Worm (Caenorhabditis elegans) whole organism, L4 larva: ENCODE results near the gene cest-35.1.

Source experiments
- D1046.2 ChIP-seq: fragments of 200-800 bp; sonication (Bioruptor generic); IDR thresholded peaks from 2 replicates; pipeline ENCODE4 v1.3.6; 2022; ENCODE audit warnings: missing genetic modification characterization, missing compliant biosample characterization
- F26F4.8 ChIP-seq: fragments of 200-800 bp; sonication (Bioruptor generic); conservative IDR thresholded peaks from 2 replicates; pipeline ENCODE4 v1.3.6; 2022; ENCODE audit warnings: missing genetic modification characterization, missing compliant biosample characterization
- F37D6.2 ChIP-seq: sonication (generic microtip); optimal IDR thresholded peaks from 2 replicates; lab custom pipeline; 2016; ENCODE audit warnings: mild to moderate bottlenecking, missing genetic modification characterization, missing compliant biosample characterization
- F49E8.2 ChIP-seq: sonication (generic microtip); optimal IDR thresholded peaks from 2 replicates; lab custom pipeline; 2016; ENCODE audit warnings: missing compliant biosample characterization, mild to moderate bottlenecking, missing genetic modification characterization, borderline replicate concordance
- T26A8.4 ChIP-seq: fragments of 200-800 bp; sonication (Bioruptor generic); IDR thresholded peaks from 2 replicates; pipeline ENCODE4 v1.3.6; 2022; ENCODE audit warnings: missing genetic modification characterization, missing compliant biosample characterization
- Y5F2A.4 ChIP-seq: fragments of 200-800 bp; sonication (Bioruptor generic); optimal IDR thresholded peaks from 2 replicates; lab custom pipeline; 2018; ENCODE audit warnings: mild to moderate bottlenecking, missing genetic modification characterization, missing compliant biosample characterization
- Y75B8A.6 ChIP-seq: fragments of 200-800 bp; sonication (Bioruptor generic); IDR thresholded peaks from 2 replicates; pipeline ENCODE4 v1.3.6; 2022; ENCODE audit warnings: missing genetic modification reagents, missing genetic modification characterization, missing compliant biosample characterization
- ZK337.2 ChIP-seq: fragments of 200-800 bp; sonication (Bioruptor generic); IDR thresholded peaks from 2 replicates; pipeline ENCODE4 v1.3.6; 2022; ENCODE audit warnings: missing genetic modification reagents, missing genetic modification characterization, missing compliant biosample characterization
- aha-1 ChIP-seq: fragments of 150-350 bp; peaks from one replicate; lab custom pipeline; 2014; ENCODE audit warnings: missing biosample characterization, missing genetic modification characterization
- ama-1 ChIP-seq: fragments of 150-350 bp; optimal IDR thresholded peaks from 2 replicates; lab custom pipeline; 2014; ENCODE audit warnings: inconsistent platforms, mixed read lengths
- ceh-20 ChIP-seq: fragments of 200-800 bp; sonication (Bioruptor generic); IDR thresholded peaks from 2 replicates; pipeline ENCODE4 v1.3.6; 2022; ENCODE audit warnings: missing genetic modification reagents, missing genetic modification characterization, missing compliant biosample characterization
- ceh-32 ChIP-seq: sonication (generic microtip); optimal IDR thresholded peaks from 2 replicates; lab custom pipeline; 2016; ENCODE audit warnings: mild to moderate bottlenecking, missing genetic modification characterization, missing compliant biosample characterization; ENCODE audit not compliant: poor library complexity
- ceh-44 ChIP-seq: fragments of 200-800 bp; sonication (Bioruptor generic); IDR thresholded peaks from 2 replicates; pipeline ENCODE4 v1.3.6; 2022; ENCODE audit warnings: missing genetic modification reagents, missing genetic modification characterization, missing compliant biosample characterization
- ceh-82 ChIP-seq: sonication (generic microtip); optimal IDR thresholded peaks from 2 replicates; lab custom pipeline; 2017; ENCODE audit warnings: missing biosample characterization, missing genetic modification characterization
- cey-2 ChIP-seq: sonication (generic microtip); optimal IDR thresholded peaks from 3 replicates; lab custom pipeline; 2017; ENCODE audit warnings: missing genetic modification characterization, mild to moderate bottlenecking, missing compliant biosample characterization, antibody characterized with exemption, borderline replicate concordance; ENCODE audit not compliant: insufficient read depth
- daf-16 ChIP-seq, 3 experiments: sonication (generic microtip); optimal IDR thresholded peaks; 2 replicates each; lab custom pipeline; 2016 to 2017; ENCODE audit warnings: missing genetic modification characterization in 3 of 3, missing genetic modification reagents in 3 of 3, mild to moderate bottlenecking in 2 of 3, missing compliant biosample characterization in 2 of 3, missing biosample characterization in 1 of 3, moderate library complexity in 1 of 3
- daf-19 ChIP-seq: fragments of 200-800 bp; sonication (Bioruptor generic); conservative IDR thresholded peaks from 2 replicates; pipeline ENCODE4 v1.3.6; 2022; ENCODE audit warnings: missing genetic modification characterization, missing compliant biosample characterization
- dmd-8 ChIP-seq: fragments of 200-800 bp; sonication (Bioruptor generic); IDR thresholded peaks from 2 replicates; pipeline ENCODE4 v1.3.6; 2022; ENCODE audit warnings: missing genetic modification characterization, missing compliant biosample characterization
- dpl-1 ChIP-seq: fragments of 150-350 bp; optimal IDR thresholded peaks from 2 replicates; lab custom pipeline; 2014; ENCODE audit warnings: missing biosample characterization, missing genetic modification reagents, missing genetic modification characterization
- duxl-1 ChIP-seq: sonication (generic microtip); optimal IDR thresholded peaks from 2 replicates; lab custom pipeline; 2016; ENCODE audit warnings: mild to moderate bottlenecking, missing genetic modification characterization, moderate library complexity, missing compliant biosample characterization; ENCODE audit not compliant: poor library complexity
- fkh-10 ChIP-seq: fragments of 150-350 bp; optimal IDR thresholded peaks from 2 replicates; lab custom pipeline; 2014; ENCODE audit warnings: missing biosample characterization, missing genetic modification reagents, missing genetic modification characterization
- fos-1 ChIP-seq: fragments of 150-350 bp; optimal IDR thresholded peaks from 2 replicates; lab custom pipeline; 2014; ENCODE audit warnings: missing biosample characterization, missing genetic modification characterization
- gei-8 ChIP-seq: fragments of 200-800 bp; sonication (Bioruptor generic); optimal IDR thresholded peaks from 2 replicates; lab custom pipeline; 2018; ENCODE audit warnings: mild to moderate bottlenecking, missing genetic modification characterization, missing compliant biosample characterization
- hif-1 ChIP-seq, 2 experiments: sonication (generic microtip); optimal IDR thresholded peaks; 2 replicates each; lab custom pipeline; 2016 to 2017; ENCODE audit warnings: missing compliant biosample characterization in 2 of 2, missing genetic modification characterization in 2 of 2, missing genetic modification reagents in 2 of 2, missing genotype in 2 of 2, mild to moderate bottlenecking in 1 of 2
- hlh-11 ChIP-seq: fragments of 200-800 bp; sonication (Bioruptor generic); optimal IDR thresholded peaks from 2 replicates; lab custom pipeline; 2018; ENCODE audit warnings: mild to moderate bottlenecking, missing genetic modification characterization, missing compliant biosample characterization
- hlh-30 ChIP-seq: sonication (generic microtip); optimal IDR thresholded peaks from 2 replicates; lab custom pipeline; 2017; ENCODE audit warnings: antibody characterized with exemption, mild to moderate bottlenecking, missing genetic modification characterization, missing compliant biosample characterization; ENCODE audit not compliant: insufficient read depth
- lim-7 ChIP-seq: fragments of 200-800 bp; sonication (Bioruptor generic); IDR thresholded peaks from 2 replicates; pipeline ENCODE4 v1.3.6; 2022; ENCODE audit warnings: missing genetic modification characterization, missing compliant biosample characterization
- lin-38 ChIP-seq: fragments of 200-800 bp; sonication (Bioruptor generic); IDR thresholded peaks from 2 replicates; pipeline ENCODE4 v1.3.6; 2022; ENCODE audit warnings: missing genetic modification reagents, missing genetic modification characterization, missing compliant biosample characterization
- lin-39 ChIP-seq: fragments of 150-350 bp; optimal IDR thresholded peaks from 2 replicates; lab custom pipeline; 2014; ENCODE audit warnings: missing biosample characterization, missing genetic modification reagents, missing genetic modification characterization
- lir-3 ChIP-seq: sonication (generic microtip); optimal IDR thresholded peaks from 2 replicates; lab custom pipeline; 2016; ENCODE audit warnings: mild to moderate bottlenecking, missing genetic modification characterization, missing compliant biosample characterization
- lsy-2 ChIP-seq, 2 experiments: fragments of 150-350 bp in 1 of 2; sonication (generic microtip) in 1 of 2; optimal IDR thresholded peaks; 2 replicates each; lab custom pipeline; 2014 to 2017; ENCODE audit warnings: missing biosample characterization in 2 of 2, missing genetic modification characterization in 2 of 2
- mdl-1 ChIP-seq, 2 experiments: fragments of 150-350 bp in 1 of 2; sonication (generic microtip) in 1 of 2; optimal IDR thresholded peaks; 2 replicates each; lab custom pipeline; 2014 to 2017; ENCODE audit warnings: missing biosample characterization in 2 of 2, missing genetic modification characterization in 2 of 2
- mes-2 ChIP-seq: sonication (generic microtip); optimal IDR thresholded peaks from 2 replicates; lab custom pipeline; 2016; ENCODE audit warnings: missing genotype, mild to moderate bottlenecking, missing genetic modification characterization, missing compliant biosample characterization; ENCODE audit not compliant: poor library complexity, severe bottlenecking
- mxl-2 ChIP-seq: fragments of 200-800 bp; sonication (Bioruptor generic); conservative IDR thresholded peaks from 2 replicates; pipeline ENCODE4 v1.3.6; 2022; ENCODE audit warnings: missing genetic modification reagents, missing genetic modification characterization, missing compliant biosample characterization
- nhr-102 ChIP-seq: sonication (generic microtip); optimal IDR thresholded peaks from 2 replicates; lab custom pipeline; 2016; ENCODE audit warnings: mild to moderate bottlenecking, missing genetic modification characterization, moderate library complexity, missing compliant biosample characterization
- nhr-111 ChIP-seq: fragments of 200-800 bp; sonication (Bioruptor generic); optimal IDR thresholded peaks from 2 replicates; lab custom pipeline; 2018; ENCODE audit warnings: mild to moderate bottlenecking, missing genetic modification characterization, missing compliant biosample characterization
- nhr-6 ChIP-seq: fragments of 150-350 bp; optimal IDR thresholded peaks from 2 replicates; lab custom pipeline; 2014; ENCODE audit warnings: missing biosample characterization, missing genetic modification characterization
- nhr-76 ChIP-seq: fragments of 150-350 bp; optimal IDR thresholded peaks from 2 replicates; lab custom pipeline; 2014; ENCODE audit warnings: missing biosample characterization, missing genetic modification characterization
- rbr-2 ChIP-seq: sonication (generic microtip); optimal IDR thresholded peaks from 2 replicates; lab custom pipeline; 2016; ENCODE audit warnings: missing genotype, missing genetic modification characterization, missing compliant biosample characterization
- snpc-4 ChIP-seq: fragments of 150-350 bp; optimal IDR thresholded peaks from 2 replicates; lab custom pipeline; 2014; ENCODE audit warnings: missing biosample characterization, missing genetic modification characterization
- spr-3 ChIP-seq: fragments of 200-800 bp; sonication (Bioruptor generic); optimal IDR thresholded peaks from 2 replicates; lab custom pipeline; 2018; ENCODE audit warnings: mild to moderate bottlenecking, missing genetic modification characterization, missing compliant biosample characterization
- tag-97 ChIP-seq: fragments of 200-800 bp; sonication (Bioruptor generic); IDR thresholded peaks from 2 replicates; pipeline ENCODE4 v1.3.6; 2022; ENCODE audit warnings: missing genetic modification characterization, missing compliant biosample characterization
- unc-39 ChIP-seq: sonication (generic microtip); optimal IDR thresholded peaks from 2 replicates; lab custom pipeline; 2017; ENCODE audit warnings: missing biosample characterization, missing genetic modification characterization
- zag-1 ChIP-seq: fragments of 150-350 bp; optimal IDR thresholded peaks from 2 replicates; lab custom pipeline; 2014; ENCODE audit warnings: missing biosample characterization, missing genetic modification characterization
- zfp-2 ChIP-seq: sonication (generic microtip); optimal IDR thresholded peaks from 2 replicates; lab custom pipeline; 2016; ENCODE audit warnings: mild to moderate bottlenecking, missing genetic modification characterization, missing compliant biosample characterization
- zfp-3 ChIP-seq: fragments of 200-800 bp; sonication (Bioruptor generic); conservative IDR thresholded peaks from 2 replicates; pipeline ENCODE4 v1.3.6; 2022; ENCODE audit warnings: missing genetic modification reagents, missing genetic modification characterization, missing compliant biosample characterization
- zip-11 ChIP-seq: fragments of 200-800 bp; sonication (Bioruptor generic); IDR thresholded peaks from 2 replicates; pipeline ENCODE4 v1.3.6; 2022; ENCODE audit warnings: missing genetic modification characterization, missing compliant biosample characterization

Gene cest-35.1

DNA sequence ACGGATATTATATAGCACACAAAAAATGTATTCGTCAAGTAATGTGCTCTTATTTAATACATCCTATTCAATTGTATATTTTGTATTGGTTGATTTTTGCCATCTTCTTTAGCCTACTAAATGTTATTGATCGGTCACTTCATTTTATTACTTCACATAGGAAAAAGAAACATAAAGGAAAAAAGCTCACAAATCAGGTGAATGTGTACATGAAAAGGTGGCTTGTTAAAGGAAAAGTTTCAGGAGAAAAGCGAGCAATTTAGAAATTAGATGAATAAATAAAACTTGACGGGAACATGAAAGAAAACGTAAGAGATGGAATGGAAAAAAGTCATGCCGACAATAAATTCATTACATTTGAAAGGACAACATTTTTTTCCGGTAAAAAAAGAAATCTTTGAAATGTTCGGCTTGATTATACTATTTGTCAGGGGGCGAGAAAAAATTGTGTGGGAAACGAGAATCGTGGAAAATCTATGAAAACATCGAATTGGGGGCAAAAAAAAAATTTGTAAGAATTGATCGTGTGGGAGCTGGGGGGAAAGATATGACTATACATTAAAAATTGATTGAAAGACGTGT lies 32.6 kb upstream of the cest-35.1 start:
- TF ChIP-seq ama-1 (lab: Kevin White, UChicago) (peak; percentile 47), nhr-111 (GFP tag; lab: Kevin White, UChicago) (peak; percentile 12), dmd-8 (GFP tag; lab: Robert Waterston, UW) (0 out of 2 replicates have a peak, but pooled peaks have one; percentile 22), zfp-3 (peak; percentile 69; the same call in 1 of the 2 replicates), dpl-1 (GFP tag; lab: Kevin White, UChicago) (peak; percentile 0), T26A8.4 (GFP tag; lab: Robert Waterston, UW) (peak; percentile 66), lsy-2 (tag; optimal IDR thresholded peaks at IDR 0.05; lab: Kevin White, UChicago) (peak in 1 of 2 experiments; percentile 2), rbr-2 (no peak), daf-16 (GFP tag; optimal IDR thresholded peaks at IDR 0.05; lab: Kevin White, UChicago) (peak in 1 of 2 experiments; percentile 82), daf-16 (tag; optimal IDR thresholded peaks at IDR 0.05; lab: Kevin White, UChicago) (peak; percentile 31), Y75B8A.6 (GFP tag; lab: Robert Waterston, UW) (0 out of 2 replicates have a peak, but pooled peaks have one; percentile 5), unc-39 (tag; lab: Kevin White, UChicago) (no peak), hlh-11 (tag; lab: Kevin White, UChicago) (no peak), aha-1 (peak; percentile 90), nhr-102 (tag; lab: Kevin White, UChicago) (peak; percentile 53), F26F4.8 (GFP tag; lab: Robert Waterston, UW) (no peak), mes-2 (tag; lab: Kevin White, UChicago) (peak; percentile 14), F49E8.2 (peak; percentile 6), ceh-20 (GFP tag; lab: Robert Waterston, UW) (no peak), nhr-76 (tag; lab: Kevin White, UChicago) (no peak)

DNA sequence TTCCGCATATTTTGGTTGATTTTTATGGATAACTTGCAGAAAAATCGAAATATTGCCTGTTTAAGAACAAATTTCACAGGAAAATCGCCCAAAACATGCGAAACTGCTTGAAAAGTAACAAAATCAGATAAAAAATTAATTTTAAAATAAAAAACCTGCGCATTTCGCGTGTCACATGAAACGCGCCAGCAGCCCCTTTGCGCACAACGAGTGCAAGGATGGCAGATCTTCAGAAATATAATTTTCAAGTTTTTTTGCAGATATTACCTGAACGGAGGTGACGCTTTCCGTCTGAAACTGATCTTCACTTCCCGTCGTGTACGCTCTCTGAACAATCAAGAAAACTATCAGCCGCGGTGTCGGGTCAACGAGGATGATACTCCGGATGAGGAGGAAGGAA lies 32.0 kb upstream of the cest-35.1 start:
- TF ChIP-seq F49E8.2, result no peak
- no peak for TF ChIP-seq lin-39
- TF ChIP-seq tag-97 (GFP tag; lab: Robert Waterston, UW), result no peak
- TF ChIP-seq daf-16 (GFP tag; optimal IDR thresholded peaks at IDR 0.05; lab: Kevin White, UChicago), result no peak
- TF ChIP-seq daf-16 (tag; optimal IDR thresholded peaks at IDR 0.05; lab: Kevin White, UChicago), result no peak
- TF ChIP-seq cey-2 (tag; lab: Kevin White, UChicago), result no peak
- no peak for TF ChIP-seq fos-1 (tag; lab: Kevin White, UChicago)
- no peak for TF ChIP-seq zip-11 (GFP tag; lab: Robert Waterston, UW)
- peak; percentile 25 for TF ChIP-seq F37D6.2 (tag; lab: Kevin White, UChicago)
- TF ChIP-seq mdl-1 (tag; optimal IDR thresholded peaks at IDR 0.05; lab: Kevin White, UChicago), result peak in 1 of 2 experiments; percentile 34
- TF ChIP-seq lir-3 (tag; lab: Kevin White, UChicago), result no peak
- no peak for TF ChIP-seq fkh-10 (GFP tag; lab: Kevin White, UChicago)
- no peak for TF ChIP-seq ZK337.2
- TF ChIP-seq daf-19 (GFP tag; lab: Robert Waterston, UW), result no peak
- TF ChIP-seq hif-1 (tag; optimal IDR thresholded peaks at IDR 0.05; lab: Kevin White, UChicago), result no peak
- TF ChIP-seq lin-38 (GFP tag; lab: Robert Waterston, UW), result peak; percentile 77
- TF ChIP-seq lim-7 (GFP tag; lab: Robert Waterston, UW), result no peak
- TF ChIP-seq ceh-32 (tag; lab: Kevin White, UChicago), result no peak
- TF ChIP-seq nhr-6, result no peak
- no peak for TF ChIP-seq ceh-44 (GFP tag; lab: Robert Waterston, UW)
- TF ChIP-seq Y5F2A.4 (GFP tag; lab: Kevin White, UChicago), result no peak
- TF ChIP-seq duxl-1 (tag; lab: Kevin White, UChicago), result peak; percentile 30
- peak; percentile 33 for TF ChIP-seq spr-3 (GFP tag; lab: Kevin White, UChicago)
- peak; percentile 61 for TF ChIP-seq hlh-30 (tag; lab: Kevin White, UChicago)
- TF ChIP-seq ama-1 (lab: Kevin White, UChicago), result no peak
- TF ChIP-seq lsy-2 (tag; optimal IDR thresholded peaks at IDR 0.05; lab: Kevin White, UChicago), result peak in 1 of 2 experiments; percentile 72
- TF ChIP-seq hlh-11 (tag; lab: Kevin White, UChicago), result peak; percentile 36
- TF ChIP-seq T26A8.4 (GFP tag; lab: Robert Waterston, UW), result peak; percentile 13; the same call in 1 of the 2 replicates
- TF ChIP-seq D1046.2, result no peak
- TF ChIP-seq mxl-2, result no peak
- no peak for TF ChIP-seq gei-8 (GFP tag; lab: Kevin White, UChicago)
- no peak for TF ChIP-seq zfp-2
- no peak for TF ChIP-seq zag-1 (tag; lab: Kevin White, UChicago)
- TF ChIP-seq ceh-82, result no peak
- TF ChIP-seq snpc-4 (tag; lab: Kevin White, UChicago), result no peak
